Worm (Caenorhabditis elegans): ENCODE results near the gene C44F1.1.

The C44F1.1 gene

DNA sequence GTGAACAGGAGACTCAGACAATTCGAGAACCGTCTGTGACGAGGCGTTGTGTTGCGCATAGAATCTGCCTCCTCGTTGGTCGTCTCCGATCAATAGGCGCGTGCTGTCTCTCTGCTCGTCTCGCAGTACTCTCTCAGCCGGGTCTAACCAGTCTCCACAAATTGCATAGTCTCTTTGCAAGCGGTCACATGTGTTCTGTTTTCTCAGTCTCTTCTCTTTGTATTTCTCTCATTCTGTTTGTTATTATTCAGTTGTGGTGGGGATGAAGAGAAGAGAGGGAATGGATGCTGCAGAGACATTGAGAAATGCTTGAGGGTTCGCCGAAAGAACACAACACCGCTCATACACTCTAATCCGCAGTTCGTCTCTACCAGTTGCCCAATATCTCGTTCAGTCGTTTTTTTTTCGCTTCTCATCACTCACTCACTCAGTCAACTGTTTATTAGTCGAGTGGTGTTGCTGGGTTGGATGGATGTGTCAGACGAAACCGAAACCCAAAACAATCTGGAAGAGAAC, 36.1 kb upstream of the C44F1.1 start:
- TF ChIP-seq mdl-1 (tag; optimal IDR thresholded peaks at IDR 0.05) = peak; percentile 100
- peak; percentile 98 for TF ChIP-seq ztf-4 (tag; optimal IDR thresholded peaks at IDR 0.05)
- TF ChIP-seq ceh-82 (tag; optimal IDR thresholded peaks at IDR 0.05) = peak; percentile 51
- TF ChIP-seq C34F6.9 (tag; optimal IDR thresholded peaks at IDR 0.05) = peak; percentile 100
- TF ChIP-seq nhr-21 (tag; optimal IDR thresholded peaks at IDR 0.05) = peak; percentile 98
- peak; percentile 91 for TF ChIP-seq lin-13 (GFP tag; optimal IDR thresholded peaks at IDR 0.05)
- peak; percentile 99 for TF ChIP-seq F13H6.1 (tag; optimal IDR thresholded peaks at IDR 0.05)
- peak; percentile 82 for TF ChIP-seq blmp-1 (tag; optimal IDR thresholded peaks at IDR 0.05; ENCODE audit: insufficient read depth)
- peak; percentile 47 for TF ChIP-seq ztf-11 (tag; optimal IDR thresholded peaks at IDR 0.05)
- TF ChIP-seq nhr-25 (tag; optimal IDR thresholded peaks at IDR 0.05) = peak; percentile 98
- TF ChIP-seq nhr-11 (tag; optimal IDR thresholded peaks at IDR 0.05) = no peak
- TF ChIP-seq elt-1 (tag; optimal IDR thresholded peaks at IDR 0.05) = peak; percentile 13
- peak; percentile 98 for TF ChIP-seq sma-9 (GFP tag; optimal IDR thresholded peaks at IDR 0.05)
- peak; percentile 8 for TF ChIP-seq sma-9 (tag; optimal IDR thresholded peaks at IDR 0.05)
- peak; percentile 42 for TF ChIP-seq nhr-237 (tag; optimal IDR thresholded peaks at IDR 0.05)
- peak; percentile 61 for TF ChIP-seq ZK546.5 (tag; optimal IDR thresholded peaks at IDR 0.05)
- no peak for TF ChIP-seq nhr-12 (tag; optimal IDR thresholded peaks at IDR 0.05)
- peak; percentile 73 for TF ChIP-seq skn-1 (tag; optimal IDR thresholded peaks at IDR 0.05)
- TF ChIP-seq nhr-6 (tag; optimal IDR thresholded peaks at IDR 0.05) = peak; percentile 97
- peak; percentile 87 to 96 for TF ChIP-seq lsy-2 (tag; optimal IDR thresholded peaks at IDR 0.05)
- TF ChIP-seq unc-62 (GFP tag; optimal IDR thresholded peaks at IDR 0.05) = peak; percentile 91
- peak; percentile 91 for TF ChIP-seq lin-11 (tag; optimal IDR thresholded peaks at IDR 0.05)
- peak; percentile 76 for TF ChIP-seq nhr-10 (tag; optimal IDR thresholded peaks at IDR 0.05)
- no peak for TF ChIP-seq nhr-23 (tag; optimal IDR thresholded peaks at IDR 0.05)
- no peak for TF ChIP-seq aly-2 (tag; optimal IDR thresholded peaks at IDR 0.05)
- no peak for TF ChIP-seq elt-3 (tag; optimal IDR thresholded peaks at IDR 0.05)
- TF ChIP-seq nhr-129 (tag; optimal IDR thresholded peaks at IDR 0.05) = peak; percentile 98
- peak; percentile 86 for TF ChIP-seq snpc-4 (tag; optimal IDR thresholded peaks at IDR 0.05)
- TF ChIP-seq mbf-1 (tag; optimal IDR thresholded peaks at IDR 0.05) = no peak
- peak; percentile 88 for TF ChIP-seq gmeb-1 (tag; optimal IDR thresholded peaks at IDR 0.05)
- peak; percentile 89 for TF ChIP-seq ceh-16 (tag; optimal IDR thresholded peaks at IDR 0.05)
- peak; percentile 85 for TF ChIP-seq ama-1 (optimal IDR thresholded peaks at IDR 0.05)
- TF ChIP-seq Y55F3AM.14 (GFP tag; optimal IDR thresholded peaks at IDR 0.05) = peak; percentile 98
- TF ChIP-seq ztf-1 (GFP tag; conservative IDR thresholded peaks at IDR 0.05) = no peak
- TF ChIP-seq nhr-77 (tag; optimal IDR thresholded peaks at IDR 0.05) = peak; percentile 81
- peak; percentile 98 for TF ChIP-seq sem-4 (tag; optimal IDR thresholded peaks at IDR 0.05)
- TF ChIP-seq fos-1 (tag; optimal IDR thresholded peaks at IDR 0.05) = peak; percentile 97
- no peak for TF ChIP-seq lin-39 (tag; optimal IDR thresholded peaks at IDR 0.05)
- no peak for TF ChIP-seq R02D3.7 (tag; optimal IDR thresholded peaks at IDR 0.05)
- peak; percentile 98 for TF ChIP-seq unc-55 (GFP tag; optimal IDR thresholded peaks at IDR 0.05)
- peak; percentile 96 for TF ChIP-seq sma-3 (GFP tag; optimal IDR thresholded peaks at IDR 0.05)
- TF ChIP-seq dmd-4 (tag; optimal IDR thresholded peaks at IDR 0.05) = peak; percentile 31
- no peak for TF ChIP-seq alr-1 (tag; optimal IDR thresholded peaks at IDR 0.05)
- TF ChIP-seq mab-5 (tag; optimal IDR thresholded peaks at IDR 0.05) = peak; percentile 90
- no peak for TF ChIP-seq peb-1 (tag; optimal IDR thresholded peaks at IDR 0.05)
- peak; percentile 30 for TF ChIP-seq unc-39 (tag; optimal IDR thresholded peaks at IDR 0.05)
- TF ChIP-seq crh-2 (tag; optimal IDR thresholded peaks at IDR 0.05) = peak; percentile 98
- TF ChIP-seq zag-1 (tag; optimal IDR thresholded peaks at IDR 0.05) = peak; percentile 96
- peak; percentile 98 for TF ChIP-seq egl-27 (tag; optimal IDR thresholded peaks at IDR 0.05)
